Fruit fly (Drosophila melanogaster) whole organism, embryonic: ENCODE results near the gene bol.

Source experiments
- CG11456 ChIP-seq: fragments of 200-800 bp; sonication (Bioruptor generic); IDR thresholded peaks from 3 replicates; pipeline ENCODE4 v1.3.6; 2022; ENCODE audit warnings: missing biosample characterization, missing genetic modification characterization
- CG12236 ChIP-seq: fragments of 200-800 bp; sonication (Bioruptor generic); optimal IDR thresholded peaks from 2 replicates; lab custom pipeline; 2016; ENCODE audit warnings: missing biosample characterization, missing genetic modification characterization
- CG18619 ChIP-seq: fragments of 200-800 bp; sonication (Bioruptor generic); optimal IDR thresholded peaks from 3 replicates; lab custom pipeline; 2017; ENCODE audit warnings: missing biosample characterization, mild to moderate bottlenecking, missing genetic modification characterization
- CG30403 ChIP-seq: fragments of 200-800 bp; sonication (Bioruptor generic); optimal IDR thresholded peaks from 3 replicates; lab custom pipeline; 2016; ENCODE audit warnings: missing biosample characterization, missing genetic modification characterization
- CG33557 ChIP-seq: fragments of 200-800 bp; sonication (Bioruptor generic); optimal IDR thresholded peaks from 2 replicates; lab custom pipeline; 2019; ENCODE audit warnings: missing biosample characterization, mild to moderate bottlenecking, missing genetic modification characterization, moderate library complexity
- CG3407 ChIP-seq: fragments of 200-800 bp; sonication (Bioruptor generic); optimal IDR thresholded peaks from 2 replicates; lab custom pipeline; 2018; ENCODE audit warnings: missing biosample characterization, mild to moderate bottlenecking, missing genetic modification characterization
- CG3838 ChIP-seq: fragments of 200-800 bp; sonication (Bioruptor generic); optimal IDR thresholded peaks from 3 replicates; lab custom pipeline; 2016; ENCODE audit warnings: missing biosample characterization, missing genetic modification characterization
- CG3847 ChIP-seq: fragments of 200-800 bp; sonication (Bioruptor generic); IDR thresholded peaks from 2 replicates; pipeline ENCODE4 v1.3.6; 2022; ENCODE audit warnings: missing biosample characterization, missing genetic modification characterization
- CG43689 ChIP-seq: fragments of 200-800 bp; sonication (Bioruptor generic); IDR thresholded peaks from 2 replicates; pipeline ENCODE4 v1.3.6; 2022; ENCODE audit warnings: missing biosample characterization, missing genetic modification characterization
- CG4424 ChIP-seq: fragments of 200-800 bp; sonication (Bioruptor generic); optimal IDR thresholded peaks from 3 replicates; lab custom pipeline; 2016; ENCODE audit warnings: missing biosample characterization, missing genetic modification characterization
- CG5180 ChIP-seq: fragments of 200-800 bp; sonication (Bioruptor generic); optimal IDR thresholded peaks from 3 replicates; lab custom pipeline; 2017; ENCODE audit warnings: missing biosample characterization, missing genetic modification characterization, mild to moderate bottlenecking, moderate library complexity, missing genetic modification reagents
- CG6683 ChIP-seq: fragments of 200-800 bp; sonication (Bioruptor generic); optimal IDR thresholded peaks from 2 replicates; lab custom pipeline; 2017; ENCODE audit warnings: missing biosample characterization, mild to moderate bottlenecking, missing genetic modification characterization, missing genetic modification reagents
- CG7963 ChIP-seq: fragments of 200-800 bp; sonication (Bioruptor generic); IDR thresholded peaks from 3 replicates; pipeline ENCODE4 v1.3.6; 2022; ENCODE audit warnings: missing biosample characterization, missing genetic modification characterization; ENCODE audit not compliant: partially characterized antibody
- CG7987 ChIP-seq: fragments of 200-800 bp; sonication (Bioruptor generic); optimal IDR thresholded peaks from 2 replicates; lab custom pipeline; 2018; ENCODE audit warnings: missing biosample characterization, mild to moderate bottlenecking, missing genetic modification characterization, moderate library complexity
- CG8388 ChIP-seq: fragments of 200-800 bp; sonication (Bioruptor generic); optimal IDR thresholded peaks from 2 replicates; lab custom pipeline; 2019; ENCODE audit warnings: missing biosample characterization, mild to moderate bottlenecking, missing genetic modification characterization, moderate library complexity
- CTCF ChIP-seq: fragments of 200-800 bp; sonication (Bioruptor generic); optimal IDR thresholded peaks from 2 replicates; lab custom pipeline; 2017; ENCODE audit warnings: missing biosample characterization, mild to moderate bottlenecking, missing genetic modification characterization, moderate library complexity
- Dbx ChIP-seq: fragments of 200-800 bp; sonication (Bioruptor generic); IDR thresholded peaks from 3 replicates; pipeline ENCODE4 v1.3.6; 2022; ENCODE audit warnings: missing biosample characterization, missing genetic modification characterization
- Dek ChIP-seq: fragments of 200-800 bp; sonication (Bioruptor generic); optimal IDR thresholded peaks from 3 replicates; lab custom pipeline; 2019; ENCODE audit warnings: missing biosample characterization, mild to moderate bottlenecking, missing genetic modification characterization, moderate library complexity
- Hr3 ChIP-seq: fragments of 200-800 bp; sonication (Bioruptor generic); optimal IDR thresholded peaks from 3 replicates; lab custom pipeline; 2016; ENCODE audit warnings: missing biosample characterization, missing genetic modification characterization
- Hr51 ChIP-seq, 2 experiments: fragments of 200-800 bp; sonication (Bioruptor generic); optimal IDR thresholded peaks; 2 replicates in 1 of 2; 3 replicates in 1 of 2; lab custom pipeline; 2016 to 2018; ENCODE audit warnings: missing biosample characterization in 2 of 2, missing genetic modification characterization in 2 of 2, mild to moderate bottlenecking in 1 of 2, moderate library complexity in 1 of 2
- NK7.1 ChIP-seq: fragments of 200-800 bp; sonication (Bioruptor generic); optimal IDR thresholded peaks from 3 replicates; lab custom pipeline; 2016; ENCODE audit warnings: missing biosample characterization, missing genetic modification characterization
- Scr ChIP-seq: fragments of 200-800 bp; sonication (Bioruptor generic); IDR thresholded peaks from 2 replicates; pipeline ENCODE4 v1.3.6; 2022; ENCODE audit warnings: missing biosample characterization, missing genetic modification characterization; ENCODE audit not compliant: partially characterized antibody
- Spps ChIP-seq: fragments of 200-800 bp; sonication (Bioruptor generic); optimal IDR thresholded peaks from 2 replicates; lab custom pipeline; 2018; ENCODE audit warnings: missing biosample characterization, mild to moderate bottlenecking, missing genetic modification characterization
- Ssrp ChIP-seq: fragments of 200-800 bp; sonication (Bioruptor generic); optimal IDR thresholded peaks from 2 replicates; lab custom pipeline; 2018; ENCODE audit warnings: missing biosample characterization, mild to moderate bottlenecking, missing genetic modification characterization, moderate library complexity
- Xrp1 ChIP-seq: fragments of 200-800 bp; sonication (Bioruptor generic); IDR thresholded peaks from 2 replicates; pipeline ENCODE4 v1.3.6; 2022; ENCODE audit warnings: missing biosample characterization, missing genetic modification characterization
- al ChIP-seq: fragments of 200-800 bp; sonication (Bioruptor generic); IDR thresholded peaks from 2 replicates; pipeline ENCODE4 v1.3.6; 2022; ENCODE audit warnings: missing biosample characterization, missing genetic modification characterization
- cad ChIP-seq: fragments of >200 bp; optimal IDR thresholded peaks from 2 replicates; lab custom pipeline; 2017; ENCODE audit warnings: missing biosample characterization, missing genetic modification characterization
- chn ChIP-seq: fragments of 200-800 bp; sonication (Bioruptor generic); optimal IDR thresholded peaks from 2 replicates; lab custom pipeline; 2016; ENCODE audit warnings: missing biosample characterization, missing genetic modification characterization
- ci ChIP-seq: fragments of 200-800 bp; sonication (Bioruptor generic); IDR thresholded peaks from 3 replicates; pipeline ENCODE4 v1.3.6; 2022; ENCODE audit warnings: missing biosample characterization, missing genetic modification characterization
- dimm ChIP-seq: fragments of 200-800 bp; sonication (Bioruptor generic); IDR thresholded peaks from 2 replicates; pipeline ENCODE4 v1.3.6; 2022; ENCODE audit warnings: missing biosample characterization, missing genetic modification characterization
- disco-r ChIP-seq: fragments of 200-800 bp; sonication (Bioruptor generic); optimal IDR thresholded peaks from 2 replicates; lab custom pipeline; 2016; ENCODE audit warnings: missing biosample characterization, missing genetic modification characterization
- ems ChIP-seq: fragments of 200-800 bp; sonication (Bioruptor generic); optimal IDR thresholded peaks from 3 replicates; lab custom pipeline; 2016; ENCODE audit warnings: missing biosample characterization, missing genetic modification characterization
- fd3F ChIP-seq: fragments of 200-800 bp; sonication (Bioruptor generic); optimal IDR thresholded peaks from 2 replicates; lab custom pipeline; 2018; ENCODE audit warnings: missing biosample characterization, mild to moderate bottlenecking, missing genetic modification characterization, moderate library complexity
- gce ChIP-seq: fragments of 200-800 bp; sonication (Bioruptor generic); IDR thresholded peaks from 3 replicates; pipeline ENCODE4 v1.3.6; 2022; ENCODE audit warnings: missing biosample characterization, missing genetic modification characterization
- gcm2 ChIP-seq: fragments of 200-800 bp; sonication (Bioruptor generic); optimal IDR thresholded peaks from 2 replicates; lab custom pipeline; 2016; ENCODE audit warnings: missing biosample characterization, missing genetic modification characterization
- gfzf ChIP-seq: fragments of 200-800 bp; sonication (Bioruptor generic); optimal IDR thresholded peaks from 2 replicates; lab custom pipeline; 2016; ENCODE audit warnings: missing biosample characterization, mild to moderate bottlenecking, missing genetic modification characterization, moderate library complexity
- grn ChIP-seq: fragments of 200-800 bp; sonication (Bioruptor generic); optimal IDR thresholded peaks from 3 replicates; lab custom pipeline; 2017; ENCODE audit warnings: missing biosample characterization, missing genetic modification characterization
- lab ChIP-seq: fragments of 200-800 bp; sonication (Bioruptor generic); optimal IDR thresholded peaks from 3 replicates; lab custom pipeline; 2017; ENCODE audit warnings: missing biosample characterization, missing genetic modification characterization, mild to moderate bottlenecking, moderate library complexity, missing genetic modification reagents
- lilli ChIP-seq: fragments of 200-800 bp; sonication (Bioruptor generic); optimal IDR thresholded peaks from 3 replicates; lab custom pipeline; 2016; ENCODE audit warnings: missing biosample characterization, missing genetic modification characterization
- mirr ChIP-seq: fragments of 200-800 bp; sonication (Bioruptor generic); optimal IDR thresholded peaks from 3 replicates; lab custom pipeline; 2018; ENCODE audit warnings: missing biosample characterization, mild to moderate bottlenecking, missing genetic modification characterization
- nom ChIP-seq: fragments of 200-800 bp; sonication (Bioruptor generic); optimal IDR thresholded peaks from 2 replicates; lab custom pipeline; 2017; ENCODE audit warnings: missing biosample characterization, missing genetic modification characterization, mild to moderate bottlenecking, moderate library complexity, missing genetic modification reagents
- p53 ChIP-seq: fragments of 200-800 bp; sonication (Bioruptor generic); optimal IDR thresholded peaks from 2 replicates; lab custom pipeline; 2016; ENCODE audit warnings: missing biosample characterization, missing genetic modification characterization
- pb ChIP-seq: fragments of 200-800 bp; sonication (Bioruptor generic); optimal IDR thresholded peaks from 3 replicates; lab custom pipeline; 2016; ENCODE audit warnings: missing biosample characterization, missing genetic modification characterization
- peb ChIP-seq: fragments of 200-800 bp; sonication (Bioruptor generic); IDR thresholded peaks from 2 replicates; pipeline ENCODE4 v1.3.6; 2022; ENCODE audit warnings: missing biosample characterization, missing genetic modification characterization
- pum ChIP-seq: fragments of 200-800 bp; sonication (Bioruptor generic); optimal IDR thresholded peaks from 2 replicates; lab custom pipeline; 2016; ENCODE audit warnings: missing biosample characterization, missing genetic modification characterization
- toy ChIP-seq: fragments of 200-800 bp; sonication (Bioruptor generic); IDR thresholded peaks from 2 replicates; pipeline ENCODE4 v1.3.6; 2022; ENCODE audit warnings: missing biosample characterization, missing genetic modification characterization
- trh ChIP-seq: fragments of 200-800 bp; sonication (Bioruptor generic); optimal IDR thresholded peaks from 2 replicates; lab custom pipeline; 2016; ENCODE audit warnings: missing biosample characterization, missing genetic modification characterization
- tx ChIP-seq: fragments of 200-800 bp; sonication (Bioruptor generic); optimal IDR thresholded peaks from 2 replicates; lab custom pipeline; 2016; ENCODE audit warnings: missing biosample characterization, missing genetic modification characterization
- unpg ChIP-seq: fragments of 200-800 bp; sonication (Bioruptor generic); optimal IDR thresholded peaks from 3 replicates; lab custom pipeline; 2018; ENCODE audit warnings: missing biosample characterization, mild to moderate bottlenecking, missing genetic modification characterization, moderate library complexity
- zfh2 ChIP-seq: fragments of 200-800 bp; sonication (Bioruptor generic); optimal IDR thresholded peaks from 2 replicates; lab custom pipeline; 2016; ENCODE audit warnings: missing biosample characterization, missing genetic modification characterization

bol gene

dm6 chr3L:9128700-9129582 is 5.3 kb downstream of the bol start (continued):
- TF ChIP-seq cad (GFP tag; lab: Kevin White, UChicago) (no peak), CG4424 (GFP tag; lab: Kevin White, UChicago) (peak; percentile 80), Dbx (GFP tag; lab: Robert Waterston, UW) (no peak), Xrp1 (peak; percentile 62), ci (GFP tag; lab: Robert Waterston, UW) (0 out of 3 replicates have a peak, but pooled peaks have one; percentile 28), Hr51 (GFP tag; optimal IDR thresholded peaks at IDR 0.05; lab: Kevin White, UChicago) (peak in 1 of 2 experiments; percentile 87), CTCF (GFP tag; lab: Kevin White, UChicago) (no peak), dimm (GFP tag; lab: Robert Waterston, UW) (no peak), gce (no peak), CG7987 (no peak), CG5180 (GFP tag; lab: Kevin White, UChicago) (peak; percentile 41), CG33557 (GFP tag; lab: Kevin White, UChicago) (peak; percentile 41), CG3838 (GFP tag; lab: Kevin White, UChicago) (no peak), Spps (tag; lab: Kevin White, UChicago) (peak; percentile 61), zfh2 (GFP tag; lab: Kevin White, UChicago) (no peak), fd3F (GFP tag; lab: Kevin White, UChicago) (peak; percentile 58), unpg (GFP tag; lab: Kevin White, UChicago) (peak; percentile 75), CG6683 (no peak), peb (GFP tag; lab: Robert Waterston, UW) (no peak), Scr (no peak), pum (GFP tag; lab: Kevin White, UChicago) (no peak), CG11456 (GFP tag; lab: Robert Waterston, UW) (no peak), CG8388 (peak; percentile 72), al (no peak), ems (GFP tag; lab: Kevin White, UChicago) (no peak), pb (GFP tag; lab: Kevin White, UChicago) (no peak), lab (GFP tag; lab: Kevin White, UChicago) (peak; percentile 39), CG43689 (GFP tag; lab: Robert Waterston, UW) (no peak), CG12236 (GFP tag; lab: Kevin White, UChicago) (no peak), toy (GFP tag; lab: Robert Waterston, UW) (no peak), gfzf (GFP tag; lab: Kevin White, UChicago) (no peak), CG3407 (GFP tag; lab: Kevin White, UChicago) (peak; percentile 58), chn (GFP tag; lab: Kevin White, UChicago) (no peak), CG3847 (GFP tag; lab: Robert Waterston, UW) (0 out of 2 replicates have a peak, but pooled peaks have one; percentile 11), Dek (tag; lab: Kevin White, UChicago) (peak; percentile 19), trh (peak; percentile 33), gcm2 (no peak), tx (no peak), mirr (GFP tag; lab: Kevin White, UChicago) (no peak), CG30403 (peak; percentile 81), p53 (no peak), Ssrp (peak; percentile 84), CG18619 (GFP tag; lab: Kevin White, UChicago) (peak; percentile 72), Hr3 (GFP tag; lab: Kevin White, UChicago) (peak; percentile 71), NK7.1 (no peak), CG7963 (GFP tag; lab: Robert Waterston, UW) (no peak), disco-r (GFP tag; lab: Kevin White, UChicago) (no peak), grn (GFP tag; lab: Kevin White, UChicago) (peak; percentile 23), lilli (GFP tag; lab: Kevin White, UChicago) (peak; percentile 27), nom (GFP tag; lab: Kevin White, UChicago) (no peak)
